Fruit fly (Drosophila melanogaster): ENCODE measurements around the gene cDIP.

The cDIP gene

DNA sequence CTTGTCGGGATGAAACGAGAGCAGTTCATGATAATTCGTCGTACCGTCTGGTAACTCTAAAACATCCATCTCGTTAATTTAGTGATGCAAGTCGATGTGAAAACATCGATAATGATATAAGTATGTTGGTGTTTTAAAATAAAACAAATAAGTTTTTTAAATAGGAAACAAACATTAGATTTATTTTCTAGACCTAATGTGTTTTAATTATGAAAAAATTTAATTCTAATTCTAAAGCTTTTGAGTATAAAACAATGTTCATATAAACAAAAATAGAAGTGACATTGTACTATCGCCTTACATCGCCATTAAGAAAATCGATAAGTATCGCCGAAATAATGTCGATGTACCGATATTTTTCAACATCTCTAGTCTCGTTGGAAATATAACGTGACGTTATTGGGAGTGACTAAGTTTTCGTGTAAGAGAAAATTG lies 49.8 kb downstream of the cDIP start, which contains the start of gene Rab11 (continued):
- TF ChIP-seq CG12155 (GFP tag; optimal IDR thresholded peaks at IDR 0.05): peak; percentile 99
- TF ChIP-seq Camta (GFP tag; optimal IDR thresholded peaks at IDR 0.05): peak; percentile 23
- TF ChIP-seq wdn (GFP tag; IDR thresholded peaks at IDR 0.05): no peak
- TF ChIP-seq org-1 (GFP tag; optimal IDR thresholded peaks at IDR 0.05): no peak
- peak; percentile 66 for TF ChIP-seq kay (GFP tag; optimal IDR thresholded peaks at IDR 0.05)
- TF ChIP-seq CG2129 (GFP tag; IDR thresholded peaks at IDR 0.05; ENCODE audit: partially characterized antibody): peak; percentile 77
- TF ChIP-seq CG7928 (GFP tag; optimal IDR thresholded peaks at IDR 0.05): no peak
- TF ChIP-seq row (GFP tag; IDR thresholded peaks at IDR 0.05): peak; percentile 83
- no peak for TF ChIP-seq yki (optimal IDR thresholded peaks at IDR 0.05)
- no peak for TF ChIP-seq CG10959 (GFP tag; IDR thresholded peaks at IDR 0.05)
- TF ChIP-seq Dfd (GFP tag; optimal IDR thresholded peaks at IDR 0.05): no peak
- TF ChIP-seq Taf1 (GFP tag; IDR thresholded peaks at IDR 0.05): no peak
- peak; percentile 34 for TF ChIP-seq Deaf1 (tag; optimal IDR thresholded peaks at IDR 0.05)
- no peak for TF ChIP-seq CG8478 (optimal IDR thresholded peaks at IDR 0.05)
- no peak for TF ChIP-seq Atf3 (GFP tag; optimal IDR thresholded peaks at IDR 0.05)
- no peak for TF ChIP-seq Lim3 (GFP tag; IDR thresholded peaks at IDR 0.05)
- no peak for TF ChIP-seq CG1529 (GFP tag; optimal IDR thresholded peaks at IDR 0.05)
- peak; percentile 45 for TF ChIP-seq CG15269 (tag; optimal IDR thresholded peaks at IDR 0.05)
- no peak for TF ChIP-seq CG11723 (GFP tag; optimal IDR thresholded peaks at IDR 0.05)
- peak; percentile 57 for TF ChIP-seq CG15696 (tag; optimal IDR thresholded peaks at IDR 0.05)
- peak; percentile 27 for TF ChIP-seq Dad (GFP tag; optimal IDR thresholded peaks at IDR 0.05)
- TF ChIP-seq grn (GFP tag; optimal IDR thresholded peaks at IDR 0.05): no peak
- no peak for TF ChIP-seq lbe (GFP tag; optimal IDR thresholded peaks at IDR 0.05)
- TF ChIP-seq Mrtf (GFP tag; IDR thresholded peaks at IDR 0.05): no peak
- no peak for TF ChIP-seq CG5953 (GFP tag; IDR thresholded peaks at IDR 0.05)
- peak; percentile 71 for TF ChIP-seq gem (tag; optimal IDR thresholded peaks at IDR 0.05)
- no peak for TF ChIP-seq CG10979 (tag; optimal IDR thresholded peaks at IDR 0.05)
- peak; percentile 91 for TF ChIP-seq amos (GFP tag; IDR thresholded peaks at IDR 0.05; ENCODE audit: partially characterized antibody)
- no peak for TF ChIP-seq Kr (GFP tag; optimal IDR thresholded peaks at IDR 0.05)
- TF ChIP-seq jigr1 (GFP tag; IDR thresholded peaks at IDR 0.05): peak; percentile 5; the same call in 1 of the 3 replicates
- TF ChIP-seq eyg (GFP tag; optimal IDR thresholded peaks at IDR 0.05): no peak
- TF ChIP-seq CG8765 (GFP tag; IDR thresholded peaks at IDR 0.05): 0 out of 2 replicates have a peak, but pooled peaks have one; percentile 14
- no peak for TF ChIP-seq Myb (GFP tag; optimal IDR thresholded peaks at IDR 0.05)
- no peak for TF ChIP-seq maf-S (GFP tag; optimal IDR thresholded peaks at IDR 0.05)
- TF ChIP-seq CG11398 (GFP tag; optimal IDR thresholded peaks at IDR 0.05): no peak
- no peak for TF ChIP-seq wek (GFP tag; optimal IDR thresholded peaks at IDR 0.05)
- no peak for TF ChIP-seq CG3726 (GFP tag; IDR thresholded peaks at IDR 0.05)
- peak; percentile 15 for TF ChIP-seq gsb-n (tag; optimal IDR thresholded peaks at IDR 0.05)
- no peak for TF ChIP-seq so (GFP tag; IDR thresholded peaks at IDR 0.05)
- no peak for TF ChIP-seq cad (GFP tag; optimal IDR thresholded peaks at IDR 0.05)
- TF ChIP-seq CG3407 (GFP tag; optimal IDR thresholded peaks at IDR 0.05): no peak
- no peak for TF ChIP-seq HLHmδ (GFP tag; optimal IDR thresholded peaks at IDR 0.05)
- TF ChIP-seq HLH54F (GFP tag; optimal IDR thresholded peaks at IDR 0.05): peak; percentile 41
- TF ChIP-seq pb (GFP tag; optimal IDR thresholded peaks at IDR 0.05): no peak
- TF ChIP-seq zf30C (GFP tag; optimal IDR thresholded peaks at IDR 0.05): no peak
- TF ChIP-seq disco-r (GFP tag; optimal IDR thresholded peaks at IDR 0.05): no peak
- TF ChIP-seq sens-2 (GFP tag; IDR thresholded peaks at IDR 0.05): no peak
- no peak for TF ChIP-seq Mad (GFP tag; optimal IDR thresholded peaks at IDR 0.05)
- peak; percentile 3 for TF ChIP-seq CG16815 (GFP tag; optimal IDR thresholded peaks at IDR 0.05)
- peak; percentile 34; the same call in 1 of the 2 replicates for TF ChIP-seq CG6272 (GFP tag; IDR thresholded peaks at IDR 0.05)
- no peak for TF ChIP-seq CG11696 (GFP tag; IDR thresholded peaks at IDR 0.05)
- no peak for TF ChIP-seq ase (GFP tag; IDR thresholded peaks at IDR 0.05)
- TF ChIP-seq CG9215 (GFP tag; IDR thresholded peaks at IDR 0.05): peak; percentile 56; the same call in 1 of the 2 replicates
- TF ChIP-seq CG6813 (GFP tag; optimal IDR thresholded peaks at IDR 0.05): no peak

Measured in whole organism, embryonic.